Fruit fly (Drosophila melanogaster): ENCODE measurements around the gene Srp54.

Srp54 gene

dm6 chr2L:9908468-9908967 lies 4.2 kb upstream of the Srp54 start, which contains the start of gene CG13124 (continued):
- TF ChIP-seq chinmo (GFP tag; IDR thresholded peaks at IDR 0.05; ENCODE audit: partially characterized antibody): peak; percentile 80; the same call in 1 of the 4 replicates
- no peak for TF ChIP-seq D19A (tag; optimal IDR thresholded peaks at IDR 0.05)
- peak; percentile 59 for TF ChIP-seq lilli (GFP tag; optimal IDR thresholded peaks at IDR 0.05)
- TF ChIP-seq ttk (GFP tag; IDR thresholded peaks at IDR 0.05): no peak
- TF ChIP-seq dimm (GFP tag; IDR thresholded peaks at IDR 0.05): no peak
- no peak for TF ChIP-seq CG1603 (tag; optimal IDR thresholded peaks at IDR 0.05)
- TF ChIP-seq CG18476 (GFP tag; optimal IDR thresholded peaks at IDR 0.05): no peak
- no peak for TF ChIP-seq Ravus (GFP tag; IDR thresholded peaks at IDR 0.05)
- TF ChIP-seq danr (GFP tag; IDR thresholded peaks at IDR 0.05): no peak
- TF ChIP-seq unpg (GFP tag; optimal IDR thresholded peaks at IDR 0.05): peak; percentile 32
- TF ChIP-seq cg (GFP tag; optimal IDR thresholded peaks at IDR 0.05): peak; percentile 46
- no peak for TF ChIP-seq chn (GFP tag; optimal IDR thresholded peaks at IDR 0.05)
- no peak for TF ChIP-seq tup (GFP tag; optimal IDR thresholded peaks at IDR 0.05)
- TF ChIP-seq luna (GFP tag; optimal IDR thresholded peaks at IDR 0.05): no peak
- no peak for TF ChIP-seq Abd-B (GFP tag; optimal IDR thresholded peaks at IDR 0.05)
- no peak for TF ChIP-seq twi (tag; optimal IDR thresholded peaks at IDR 0.05)
- no peak for TF ChIP-seq zfh1 (GFP tag; IDR thresholded peaks at IDR 0.05)
- no peak for TF ChIP-seq jigr1 (GFP tag; IDR thresholded peaks at IDR 0.05)
- no peak for TF ChIP-seq MTF-1 (GFP tag; optimal IDR thresholded peaks at IDR 0.05; ENCODE audit: borderline replicate concordance)
- no peak for TF ChIP-seq CG8290 (GFP tag; optimal IDR thresholded peaks at IDR 0.05)
- TF ChIP-seq CG8290 (tag; optimal IDR thresholded peaks at IDR 0.05): peak in 1 of 2 experiments; percentile 46
- no peak for TF ChIP-seq otp (GFP tag; IDR thresholded peaks at IDR 0.05)
- TF ChIP-seq crp (GFP tag; optimal IDR thresholded peaks at IDR 0.05): no peak
- peak; percentile 17 for TF ChIP-seq B-H2 (GFP tag; optimal IDR thresholded peaks at IDR 0.05)
- TF ChIP-seq Opbp (GFP tag; IDR thresholded peaks at IDR 0.05; ENCODE audit: partially characterized antibody): no peak
- TF ChIP-seq ro (GFP tag; IDR thresholded peaks at IDR 0.05): no peak
- TF ChIP-seq CG10431 (GFP tag; optimal IDR thresholded peaks at IDR 0.05): no peak
- peak; percentile 66; the same call in 2 of the 3 replicates for TF ChIP-seq ci (GFP tag; IDR thresholded peaks at IDR 0.05)
- TF ChIP-seq dm (GFP tag; optimal IDR thresholded peaks at IDR 0.05): no peak
- TF ChIP-seq CG32767 (GFP tag; IDR thresholded peaks at IDR 0.05): 0 out of 2 replicates have a peak, but pooled peaks have one; percentile 14
- TF ChIP-seq Hr51 (GFP tag; optimal IDR thresholded peaks at IDR 0.05): peak in 1 of 2 experiments; percentile 27
- TF ChIP-seq CHES-1-like (GFP tag; optimal IDR thresholded peaks at IDR 0.05): no peak
- TF ChIP-seq Drgx (GFP tag; IDR thresholded peaks at IDR 0.05): peak; percentile 57
- TF ChIP-seq Stat92E (GFP tag; optimal IDR thresholded peaks at IDR 0.05): no peak
- TF ChIP-seq CG6854 (GFP tag; optimal IDR thresholded peaks at IDR 0.05): peak; percentile 42
- TF ChIP-seq toy (GFP tag; IDR thresholded peaks at IDR 0.05): no peak
- no peak for TF ChIP-seq E2f2 (GFP tag; IDR thresholded peaks at IDR 0.05)
- TF ChIP-seq CG18262 (tag; optimal IDR thresholded peaks at IDR 0.05): no peak
- TF ChIP-seq eve (GFP tag; optimal IDR thresholded peaks at IDR 0.05): no peak
- no peak for TF ChIP-seq Gug (GFP tag; IDR thresholded peaks at IDR 0.05)
- TF ChIP-seq CG42726 (GFP tag; IDR thresholded peaks at IDR 0.05; ENCODE audit: partially characterized antibody): no peak
- no peak for TF ChIP-seq wor (GFP tag; IDR thresholded peaks at IDR 0.05)
- TF ChIP-seq HmgD (GFP tag; optimal IDR thresholded peaks at IDR 0.05): no peak
- TF ChIP-seq Med (GFP tag): peak; percentile 34
- TF ChIP-seq cato (GFP tag; optimal IDR thresholded peaks at IDR 0.05; ENCODE audit: borderline replicate concordance): no peak
- peak; percentile 11 for TF ChIP-seq dmrt99B (tag; optimal IDR thresholded peaks at IDR 0.05)
- no peak for TF ChIP-seq esg (GFP tag; conservative IDR thresholded peaks at IDR 0.05)
- TF ChIP-seq nom (GFP tag; optimal IDR thresholded peaks at IDR 0.05): peak; percentile 61
- no peak for TF ChIP-seq odd (GFP tag; optimal IDR thresholded peaks at IDR 0.05)
- no peak for TF ChIP-seq inv (GFP tag; IDR thresholded peaks at IDR 0.05; ENCODE audit: partially characterized antibody)

All from whole organism, embryonic.